Worm (Caenorhabditis elegans) whole organism, L4 larva: ENCODE data around the gene K09C4.5.

Source experiments
- D1046.2 ChIP-seq: fragments of 200-800 bp; sonication (Bioruptor generic); IDR thresholded peaks from 2 replicates; pipeline ENCODE4 v1.3.6; 2022; ENCODE audit warnings: missing genetic modification characterization, missing compliant biosample characterization
- F10B5.3 ChIP-seq: sonication (generic microtip); optimal IDR thresholded peaks from 2 replicates; lab custom pipeline; 2016; ENCODE audit warnings: mild to moderate bottlenecking, missing genetic modification characterization, missing compliant biosample characterization
- F37D6.2 ChIP-seq: sonication (generic microtip); optimal IDR thresholded peaks from 2 replicates; lab custom pipeline; 2016; ENCODE audit warnings: mild to moderate bottlenecking, missing genetic modification characterization, missing compliant biosample characterization
- F49E8.2 ChIP-seq: sonication (generic microtip); optimal IDR thresholded peaks from 2 replicates; lab custom pipeline; 2016; ENCODE audit warnings: missing compliant biosample characterization, mild to moderate bottlenecking, missing genetic modification characterization, borderline replicate concordance
- R02D3.7 ChIP-seq: fragments of 150-350 bp; sonication (generic microtip); optimal IDR thresholded peaks from 3 replicates; lab custom pipeline; 2014; ENCODE audit warnings: missing biosample characterization, missing genetic modification characterization
- T26A8.4 ChIP-seq: fragments of 200-800 bp; sonication (Bioruptor generic); IDR thresholded peaks from 2 replicates; pipeline ENCODE4 v1.3.6; 2022; ENCODE audit warnings: missing genetic modification characterization, missing compliant biosample characterization
- Y48G9A.11 ChIP-seq: fragments of 200-800 bp; sonication (Bioruptor generic); IDR thresholded peaks from 2 replicates; pipeline ENCODE4 v1.3.6; 2022; ENCODE audit warnings: missing genetic modification reagents, missing genetic modification characterization, missing compliant biosample characterization
- Y5F2A.4 ChIP-seq: fragments of 200-800 bp; sonication (Bioruptor generic); optimal IDR thresholded peaks from 2 replicates; lab custom pipeline; 2018; ENCODE audit warnings: mild to moderate bottlenecking, missing genetic modification characterization, missing compliant biosample characterization
- Y75B8A.6 ChIP-seq: fragments of 200-800 bp; sonication (Bioruptor generic); IDR thresholded peaks from 2 replicates; pipeline ENCODE4 v1.3.6; 2022; ENCODE audit warnings: missing genetic modification reagents, missing genetic modification characterization, missing compliant biosample characterization
- ZK337.2 ChIP-seq: fragments of 200-800 bp; sonication (Bioruptor generic); IDR thresholded peaks from 2 replicates; pipeline ENCODE4 v1.3.6; 2022; ENCODE audit warnings: missing genetic modification reagents, missing genetic modification characterization, missing compliant biosample characterization
- ZK546.5 ChIP-seq, 2 experiments: sonication (generic microtip); optimal IDR thresholded peaks; 2 replicates each; lab custom pipeline; 2017; ENCODE audit warnings: missing biosample characterization in 2 of 2, missing genetic modification characterization in 2 of 2
- ama-1 ChIP-seq: fragments of 150-350 bp; optimal IDR thresholded peaks from 2 replicates; lab custom pipeline; 2014; ENCODE audit warnings: inconsistent platforms, mixed read lengths
- ceh-32 ChIP-seq: sonication (generic microtip); optimal IDR thresholded peaks from 2 replicates; lab custom pipeline; 2016; ENCODE audit warnings: mild to moderate bottlenecking, missing genetic modification characterization, missing compliant biosample characterization; ENCODE audit not compliant: poor library complexity
- ceh-44 ChIP-seq: fragments of 200-800 bp; sonication (Bioruptor generic); IDR thresholded peaks from 2 replicates; pipeline ENCODE4 v1.3.6; 2022; ENCODE audit warnings: missing genetic modification reagents, missing genetic modification characterization, missing compliant biosample characterization
- ceh-82 ChIP-seq: sonication (generic microtip); optimal IDR thresholded peaks from 2 replicates; lab custom pipeline; 2017; ENCODE audit warnings: missing biosample characterization, missing genetic modification characterization
- ces-1 ChIP-seq: fragments of 150-350 bp; sonication (generic microtip); optimal IDR thresholded peaks from 4 replicates; lab custom pipeline; 2014; ENCODE audit warnings: missing biosample characterization, missing genetic modification reagents, missing genetic modification characterization
- daf-12 ChIP-seq: fragments of 150-350 bp; optimal IDR thresholded peaks from 2 replicates; lab custom pipeline; 2014; ENCODE audit warnings: missing biosample characterization, missing genetic modification reagents, missing genetic modification characterization
- daf-16 ChIP-seq, 3 experiments: sonication (generic microtip); optimal IDR thresholded peaks; 2 replicates each; lab custom pipeline; 2016 to 2017; ENCODE audit warnings: missing genetic modification characterization in 3 of 3, missing genetic modification reagents in 3 of 3, mild to moderate bottlenecking in 2 of 3, missing compliant biosample characterization in 2 of 3, missing biosample characterization in 1 of 3, moderate library complexity in 1 of 3
- dmd-6 ChIP-seq: fragments of 200-800 bp; sonication (Bioruptor generic); IDR thresholded peaks from 2 replicates; pipeline ENCODE4 v1.3.6; 2022; ENCODE audit warnings: missing genetic modification reagents, missing genetic modification characterization, missing compliant biosample characterization
- dmd-8 ChIP-seq: fragments of 200-800 bp; sonication (Bioruptor generic); IDR thresholded peaks from 2 replicates; pipeline ENCODE4 v1.3.6; 2022; ENCODE audit warnings: missing genetic modification characterization, missing compliant biosample characterization
- duxl-1 ChIP-seq: sonication (generic microtip); optimal IDR thresholded peaks from 2 replicates; lab custom pipeline; 2016; ENCODE audit warnings: mild to moderate bottlenecking, missing genetic modification characterization, moderate library complexity, missing compliant biosample characterization; ENCODE audit not compliant: poor library complexity
- egl-27 ChIP-seq: sonication (generic microtip); optimal IDR thresholded peaks from 3 replicates; lab custom pipeline; 2017; ENCODE audit warnings: missing biosample characterization, missing genetic modification reagents, missing genetic modification characterization
- fkh-10 ChIP-seq: fragments of 150-350 bp; optimal IDR thresholded peaks from 2 replicates; lab custom pipeline; 2014; ENCODE audit warnings: missing biosample characterization, missing genetic modification reagents, missing genetic modification characterization
- fos-1 ChIP-seq: fragments of 150-350 bp; optimal IDR thresholded peaks from 2 replicates; lab custom pipeline; 2014; ENCODE audit warnings: missing biosample characterization, missing genetic modification characterization
- hmg-1.1 ChIP-seq: fragments of 200-800 bp; sonication (Bioruptor generic); IDR thresholded peaks from 2 replicates; pipeline ENCODE4 v1.3.6; 2022; ENCODE audit warnings: missing genetic modification reagents, missing genetic modification characterization, missing compliant biosample characterization
- jun-1 ChIP-seq: fragments of 150-350 bp; optimal IDR thresholded peaks from 2 replicates; lab custom pipeline; 2014; ENCODE audit warnings: missing biosample characterization, missing genetic modification reagents, missing genetic modification characterization
- lin-39 ChIP-seq: fragments of 150-350 bp; optimal IDR thresholded peaks from 2 replicates; lab custom pipeline; 2014; ENCODE audit warnings: missing biosample characterization, missing genetic modification reagents, missing genetic modification characterization
- mdt-29 ChIP-seq: fragments of 200-800 bp; sonication (Bioruptor generic); IDR thresholded peaks from 2 replicates; pipeline ENCODE4 v1.3.6; 2022; ENCODE audit warnings: missing genetic modification reagents, missing genetic modification characterization, missing compliant biosample characterization
- nhr-10 ChIP-seq: fragments of 150-350 bp; optimal IDR thresholded peaks from 2 replicates; lab custom pipeline; 2014; ENCODE audit warnings: missing biosample characterization, missing genetic modification characterization
- nhr-102 ChIP-seq: sonication (generic microtip); optimal IDR thresholded peaks from 2 replicates; lab custom pipeline; 2016; ENCODE audit warnings: mild to moderate bottlenecking, missing genetic modification characterization, moderate library complexity, missing compliant biosample characterization
- nhr-237 ChIP-seq: sonication (generic microtip); optimal IDR thresholded peaks from 2 replicates; lab custom pipeline; 2017; ENCODE audit warnings: missing biosample characterization, missing genetic modification characterization
- nhr-28 ChIP-seq: fragments of 150-350 bp; optimal IDR thresholded peaks from 2 replicates; lab custom pipeline; 2014; ENCODE audit warnings: missing biosample characterization, missing genetic modification characterization
- nhr-41 ChIP-seq: fragments of 200-800 bp; sonication (Bioruptor generic); IDR thresholded peaks from 2 replicates; pipeline ENCODE4 v1.3.6; 2022; ENCODE audit warnings: missing genetic modification reagents, missing genetic modification characterization, missing compliant biosample characterization
- nhr-48 ChIP-seq: sonication (generic microtip); optimal IDR thresholded peaks from 2 replicates; lab custom pipeline; 2016; ENCODE audit warnings: mild to moderate bottlenecking, missing genetic modification characterization, missing compliant biosample characterization
- nhr-6 ChIP-seq: fragments of 150-350 bp; optimal IDR thresholded peaks from 2 replicates; lab custom pipeline; 2014; ENCODE audit warnings: missing biosample characterization, missing genetic modification characterization
- nhr-77 ChIP-seq: fragments of 150-350 bp; optimal IDR thresholded peaks from 2 replicates; lab custom pipeline; 2014; ENCODE audit warnings: missing biosample characterization, missing genetic modification characterization
- php-3 ChIP-seq: fragments of 200-800 bp; sonication (Bioruptor generic); IDR thresholded peaks from 2 replicates; pipeline ENCODE4 v1.3.6; 2022; ENCODE audit warnings: missing genetic modification reagents, missing genetic modification characterization, missing compliant biosample characterization
- pqm-1 ChIP-seq: sonication (generic microtip); optimal IDR thresholded peaks from 2 replicates; lab custom pipeline; 2017; ENCODE audit warnings: missing biosample characterization, missing genetic modification characterization
- rbr-2 ChIP-seq: sonication (generic microtip); optimal IDR thresholded peaks from 2 replicates; lab custom pipeline; 2016; ENCODE audit warnings: missing genotype, missing genetic modification characterization, missing compliant biosample characterization
- saeg-2 ChIP-seq: fragments of 200-800 bp; sonication (Bioruptor generic); IDR thresholded peaks from 2 replicates; pipeline ENCODE4 v1.3.6; 2022; ENCODE audit warnings: missing genetic modification reagents, missing genetic modification characterization, missing compliant biosample characterization
- sdz-12 ChIP-seq: fragments of 200-800 bp; sonication (Bioruptor generic); optimal IDR thresholded peaks from 2 replicates; lab custom pipeline; 2018; ENCODE audit warnings: mild to moderate bottlenecking, missing genetic modification characterization, missing compliant biosample characterization
- set-16 ChIP-seq: fragments of 200-800 bp; sonication (Bioruptor generic); IDR thresholded peaks from 2 replicates; pipeline ENCODE4 v1.3.6; 2022; ENCODE audit warnings: missing genetic modification reagents, missing genetic modification characterization, missing compliant biosample characterization
- snpc-4 ChIP-seq: fragments of 150-350 bp; optimal IDR thresholded peaks from 2 replicates; lab custom pipeline; 2014; ENCODE audit warnings: missing biosample characterization, missing genetic modification characterization
- spr-1 ChIP-seq: sonication (generic microtip); optimal IDR thresholded peaks from 2 replicates; lab custom pipeline; 2016; ENCODE audit warnings: mild to moderate bottlenecking, missing genetic modification characterization, missing compliant biosample characterization
- spr-3 ChIP-seq: fragments of 200-800 bp; sonication (Bioruptor generic); optimal IDR thresholded peaks from 2 replicates; lab custom pipeline; 2018; ENCODE audit warnings: mild to moderate bottlenecking, missing genetic modification characterization, missing compliant biosample characterization
- unc-130 ChIP-seq: sonication (generic microtip); optimal IDR thresholded peaks from 2 replicates; lab custom pipeline; 2016; ENCODE audit warnings: missing genetic modification reagents, missing genetic modification characterization, missing compliant biosample characterization
- unc-39 ChIP-seq: sonication (generic microtip); optimal IDR thresholded peaks from 2 replicates; lab custom pipeline; 2017; ENCODE audit warnings: missing biosample characterization, missing genetic modification characterization
- unc-62 ChIP-seq, 3 experiments: fragments of 150-350 bp in 1 of 3; sonication (generic microtip); optimal IDR thresholded peaks in 2 of 3; peaks in 1 of 3; 1 replicate in 1 of 3; 2 replicates in 2 of 3; lab custom pipeline; 2014 to 2017; ENCODE audit warnings: missing biosample characterization in 3 of 3, missing genetic modification characterization in 3 of 3, missing genetic modification reagents in 3 of 3, missing genotype in 1 of 3
- vab-7 ChIP-seq: fragments of 200-800 bp; sonication (Bioruptor generic); IDR thresholded peaks from 2 replicates; pipeline ENCODE4 v1.3.6; 2022; ENCODE audit warnings: missing genetic modification reagents, missing genetic modification characterization, missing compliant biosample characterization
- zag-1 ChIP-seq: fragments of 150-350 bp; optimal IDR thresholded peaks from 2 replicates; lab custom pipeline; 2014; ENCODE audit warnings: missing biosample characterization, missing genetic modification characterization
- zip-2 ChIP-seq: fragments of 150-350 bp; optimal IDR thresholded peaks from 2 replicates; lab custom pipeline; 2014; ENCODE audit warnings: missing biosample characterization, missing genetic modification characterization
- ztf-7 ChIP-seq: fragments of 150-350 bp; optimal IDR thresholded peaks from 2 replicates; lab custom pipeline; 2014; ENCODE audit warnings: missing biosample characterization, missing genetic modification characterization

The K09C4.5 gene

ce11 chrX:3235358-3235816, 47.0 kb upstream of the K09C4.5 start, which contains the start of gene F28B4.3 (continued):
- TF ChIP-seq nhr-102 (tag; lab: Kevin White, UChicago) (peak; percentile 4), F49E8.2 (tag; lab: Kevin White, UChicago) (no peak), R02D3.7 (no peak), ceh-32 (tag; lab: Kevin White, UChicago) (no peak), zip-2 (tag; lab: Kevin White, UChicago) (no peak), ZK546.5 (tag; optimal IDR thresholded peaks at IDR 0.05; lab: Kevin White, UChicago) (no peak), Y48G9A.11 (no peak), duxl-1 (tag; lab: Kevin White, UChicago) (peak; percentile 3), mdt-29 (GFP tag; lab: Robert Waterston, UW) (no peak), nhr-28 (tag; lab: Kevin White, UChicago) (peak; percentile 86), snpc-4 (tag; lab: Kevin White, UChicago) (no peak), ceh-44 (no peak), spr-1 (tag; lab: Kevin White, UChicago) (no peak), T26A8.4 (GFP tag; lab: Robert Waterston, UW) (no peak), nhr-6 (no peak), daf-16 (GFP tag; optimal IDR thresholded peaks at IDR 0.05; lab: Kevin White, UChicago) (no peak), daf-16 (tag; optimal IDR thresholded peaks at IDR 0.05; lab: Kevin White, UChicago) (peak; percentile 37), F10B5.3 (tag; lab: Kevin White, UChicago) (no peak), sdz-12 (no peak), daf-12 (tag; lab: Kevin White, UChicago) (no peak), ZK337.2 (GFP tag; lab: Robert Waterston, UW) (no peak), saeg-2 (GFP tag; lab: Robert Waterston, UW) (no peak), fos-1 (tag; lab: Kevin White, UChicago) (no peak), vab-7 (GFP tag; lab: Robert Waterston, UW) (no peak), fkh-10 (GFP tag; lab: Kevin White, UChicago) (no peak), dmd-6 (GFP tag; lab: Robert Waterston, UW) (peak; percentile 73), nhr-41 (GFP tag; lab: Robert Waterston, UW) (no peak), Y75B8A.6 (GFP tag; lab: Robert Waterston, UW) (no peak), hmg-1.1 (GFP tag; lab: Robert Waterston, UW) (no peak), ces-1 (GFP tag; lab: Kevin White, UChicago) (no peak), ztf-7 (tag; lab: Kevin White, UChicago) (no peak), Y5F2A.4 (GFP tag; lab: Kevin White, UChicago) (no peak), unc-62 (GFP tag; optimal IDR thresholded peaks at IDR 0.05 in 1 of 2; lab: Kevin White, UChicago) (no peak), unc-62 (tag; optimal IDR thresholded peaks at IDR 0.05; lab: Kevin White, UChicago) (no peak), nhr-77 (tag; lab: Kevin White, UChicago) (peak; percentile 47), nhr-48 (tag; lab: Kevin White, UChicago) (no peak), ama-1 (lab: Kevin White, UChicago) (no peak), dmd-8 (GFP tag; lab: Robert Waterston, UW) (no peak), nhr-237 (tag; lab: Kevin White, UChicago) (no peak), ceh-82 (no peak), spr-3 (GFP tag; lab: Kevin White, UChicago) (no peak), zag-1 (tag; lab: Kevin White, UChicago) (no peak), php-3 (GFP tag; lab: Robert Waterston, UW) (peak; percentile 93), unc-39 (tag; lab: Kevin White, UChicago) (no peak), set-16 (no peak), jun-1 (tag; lab: Kevin White, UChicago) (peak; percentile 26), lin-39 (tag; lab: Kevin White, UChicago) (no peak), D1046.2 (GFP tag; lab: Robert Waterston, UW) (no peak), egl-27 (tag; lab: Kevin White, UChicago) (no peak), pqm-1 (tag; lab: Kevin White, UChicago) (peak; percentile 96), nhr-10 (tag; lab: Kevin White, UChicago) (no peak), F37D6.2 (no peak), unc-130 (GFP tag; lab: Kevin White, UChicago) (no peak), rbr-2 (tag; lab: Kevin White, UChicago) (no peak)
